Fruit fly (Drosophila melanogaster) whole organism, embryonic: ENCODE results near the gene SPR.

Experiments used
- ATbp ChIP-seq: fragments of 200-800 bp; sonication (Bioruptor generic); optimal IDR thresholded peaks from 2 replicates; lab custom pipeline; 2017; ENCODE audit warnings: missing biosample characterization, mild to moderate bottlenecking, missing genetic modification characterization, missing genetic modification reagents
- Aef1 ChIP-seq: fragments of 200-800 bp; sonication (Bioruptor generic); IDR thresholded peaks from 3 replicates; pipeline ENCODE4 v1.3.6; 2022; ENCODE audit warnings: missing biosample characterization, missing genetic modification characterization
- Atf6 ChIP-seq: fragments of 200-800 bp; sonication (Bioruptor generic); IDR thresholded peaks from 2 replicates; pipeline ENCODE4 v1.3.6; 2022; ENCODE audit warnings: missing biosample characterization, missing genetic modification characterization
- CG10431 ChIP-seq: fragments of 200-800 bp; sonication (Bioruptor generic); optimal IDR thresholded peaks from 3 replicates; lab custom pipeline; 2018; ENCODE audit warnings: missing biosample characterization, mild to moderate bottlenecking, missing genetic modification characterization
- CG11695 ChIP-seq: fragments of 200-800 bp; sonication (Bioruptor generic); IDR thresholded peaks from 3 replicates; pipeline ENCODE4 v1.3.6; 2022; ENCODE audit warnings: missing biosample characterization, missing genetic modification characterization
- CG14710 ChIP-seq: fragments of 200-800 bp; sonication (Bioruptor generic); optimal IDR thresholded peaks from 3 replicates; lab custom pipeline; 2019; ENCODE audit warnings: missing biosample characterization, mild to moderate bottlenecking, missing genetic modification characterization, moderate library complexity
- CG15269 ChIP-seq: fragments of 200-800 bp; sonication (Bioruptor generic); optimal IDR thresholded peaks from 2 replicates; lab custom pipeline; 2018; ENCODE audit warnings: missing biosample characterization, mild to moderate bottlenecking, missing genetic modification characterization, moderate library complexity
- CG15601 ChIP-seq: fragments of 200-800 bp; sonication (Bioruptor generic); optimal IDR thresholded peaks from 3 replicates; lab custom pipeline; 2019; ENCODE audit warnings: missing biosample characterization, mild to moderate bottlenecking, missing genetic modification characterization, moderate library complexity
- CG15696 ChIP-seq: fragments of 200-800 bp; sonication (Bioruptor generic); optimal IDR thresholded peaks from 2 replicates; lab custom pipeline; 2019; ENCODE audit warnings: missing biosample characterization, mild to moderate bottlenecking, missing genetic modification characterization, moderate library complexity
- CG1602 ChIP-seq: fragments of 200-800 bp; sonication (Bioruptor generic); optimal IDR thresholded peaks from 3 replicates; lab custom pipeline; 2016; ENCODE audit warnings: missing biosample characterization, missing genetic modification characterization
- CG1647 ChIP-seq: fragments of 200-800 bp; sonication (Bioruptor generic); optimal IDR thresholded peaks from 3 replicates; lab custom pipeline; 2016; ENCODE audit warnings: missing biosample characterization, missing genetic modification characterization
- CG1792 ChIP-seq: fragments of 200-800 bp; sonication (Bioruptor generic); optimal IDR thresholded peaks from 2 replicates; lab custom pipeline; 2016; ENCODE audit warnings: missing biosample characterization, missing genetic modification characterization
- CG18619 ChIP-seq: fragments of 200-800 bp; sonication (Bioruptor generic); optimal IDR thresholded peaks from 3 replicates; lab custom pipeline; 2017; ENCODE audit warnings: missing biosample characterization, mild to moderate bottlenecking, missing genetic modification characterization
- CG33557 ChIP-seq: fragments of 200-800 bp; sonication (Bioruptor generic); optimal IDR thresholded peaks from 2 replicates; lab custom pipeline; 2019; ENCODE audit warnings: missing biosample characterization, mild to moderate bottlenecking, missing genetic modification characterization, moderate library complexity
- CG3838 ChIP-seq: fragments of 200-800 bp; sonication (Bioruptor generic); optimal IDR thresholded peaks from 3 replicates; lab custom pipeline; 2016; ENCODE audit warnings: missing biosample characterization, missing genetic modification characterization
- CG3847 ChIP-seq: fragments of 200-800 bp; sonication (Bioruptor generic); IDR thresholded peaks from 2 replicates; pipeline ENCODE4 v1.3.6; 2022; ENCODE audit warnings: missing biosample characterization, missing genetic modification characterization
- CG6272 ChIP-seq: fragments of 200-800 bp; sonication (Bioruptor generic); IDR thresholded peaks from 2 replicates; pipeline ENCODE4 v1.3.6; 2022; ENCODE audit warnings: missing biosample characterization, missing genetic modification characterization
- CG9609 ChIP-seq: fragments of 200-800 bp; sonication (Bioruptor generic); optimal IDR thresholded peaks from 3 replicates; lab custom pipeline; 2016; ENCODE audit warnings: missing biosample characterization, missing genetic modification characterization
- Deaf1 ChIP-seq: fragments of 200-800 bp; optimal IDR thresholded peaks from 3 replicates; lab custom pipeline; 2019; ENCODE audit warnings: missing biosample characterization, mild to moderate bottlenecking, missing genetic modification characterization, moderate library complexity
- Dek ChIP-seq: fragments of 200-800 bp; sonication (Bioruptor generic); optimal IDR thresholded peaks from 3 replicates; lab custom pipeline; 2019; ENCODE audit warnings: missing biosample characterization, mild to moderate bottlenecking, missing genetic modification characterization, moderate library complexity
- Dll ChIP-seq: fragments of 200-800 bp; sonication (Bioruptor generic); IDR thresholded peaks from 4 replicates; pipeline ENCODE4 v1.3.6; 2022; ENCODE audit warnings: missing biosample characterization, missing genetic modification characterization; ENCODE audit not compliant: partially characterized antibody
- Elba2 ChIP-seq: fragments of 200-800 bp; sonication (Bioruptor generic); optimal IDR thresholded peaks from 3 replicates; lab custom pipeline; 2016; ENCODE audit warnings: missing biosample characterization, missing genetic modification characterization
- H15 ChIP-seq: fragments of 200-800 bp; sonication (Bioruptor generic); IDR thresholded peaks from 3 replicates; pipeline ENCODE4 v1.3.6; 2022; ENCODE audit warnings: missing biosample characterization, missing genetic modification characterization
- HLH54F ChIP-seq: fragments of 200-800 bp; sonication (Bioruptor generic); optimal IDR thresholded peaks from 3 replicates; lab custom pipeline; 2016; ENCODE audit warnings: missing biosample characterization, missing genetic modification characterization
- HLHmδ ChIP-seq: fragments of 200-800 bp; sonication (Bioruptor generic); optimal IDR thresholded peaks from 2 replicates; lab custom pipeline; 2018; ENCODE audit warnings: missing biosample characterization, mild to moderate bottlenecking, missing genetic modification characterization, moderate library complexity
- Nf-YA ChIP-seq: fragments of 200-800 bp; sonication (Bioruptor generic); IDR thresholded peaks from 2 replicates; pipeline ENCODE4 v1.3.6; 2022; ENCODE audit warnings: missing biosample characterization, missing genetic modification characterization
- Oli ChIP-seq: fragments of 200-800 bp; sonication (Bioruptor generic); optimal IDR thresholded peaks from 2 replicates; lab custom pipeline; 2018; ENCODE audit warnings: missing biosample characterization, mild to moderate bottlenecking, missing genetic modification characterization, moderate library complexity
- Sry-β ChIP-seq: fragments of 200-800 bp; sonication (Bioruptor generic); optimal IDR thresholded peaks from 2 replicates; lab custom pipeline; 2018; ENCODE audit warnings: missing biosample characterization, mild to moderate bottlenecking, missing genetic modification characterization, moderate library complexity
- Sry-δ ChIP-seq: fragments of 200-800 bp; sonication (Bioruptor generic); optimal IDR thresholded peaks from 2 replicates; lab custom pipeline; 2016; ENCODE audit warnings: missing biosample characterization, missing genetic modification characterization
- Xrp1 ChIP-seq: fragments of 200-800 bp; sonication (Bioruptor generic); IDR thresholded peaks from 2 replicates; pipeline ENCODE4 v1.3.6; 2022; ENCODE audit warnings: missing biosample characterization, missing genetic modification characterization
- ap ChIP-seq: fragments of 200-800 bp; sonication (Bioruptor generic); IDR thresholded peaks from 2 replicates; pipeline ENCODE4 v1.3.6; 2022; ENCODE audit warnings: missing biosample characterization, missing genetic modification characterization
- ato ChIP-seq: fragments of 200-800 bp; sonication (Bioruptor generic); IDR thresholded peaks from 2 replicates; pipeline ENCODE4 v1.3.6; 2022; ENCODE audit warnings: missing biosample characterization, missing genetic modification characterization; ENCODE audit not compliant: partially characterized antibody
- az2 ChIP-seq: fragments of 200-800 bp; sonication (Bioruptor generic); optimal IDR thresholded peaks from 3 replicates; lab custom pipeline; 2016; ENCODE audit warnings: missing biosample characterization, missing genetic modification characterization
- da ChIP-seq: fragments of 200-800 bp; sonication (Bioruptor generic); optimal IDR thresholded peaks from 2 replicates; lab custom pipeline; 2016; ENCODE audit warnings: missing biosample characterization, missing genetic modification characterization
- ems ChIP-seq: fragments of 200-800 bp; sonication (Bioruptor generic); optimal IDR thresholded peaks from 3 replicates; lab custom pipeline; 2016; ENCODE audit warnings: missing biosample characterization, missing genetic modification characterization
- gce ChIP-seq: fragments of 200-800 bp; sonication (Bioruptor generic); IDR thresholded peaks from 3 replicates; pipeline ENCODE4 v1.3.6; 2022; ENCODE audit warnings: missing biosample characterization, missing genetic modification characterization
- hb ChIP-seq: fragments of 200-800 bp; sonication (Bioruptor generic); IDR thresholded peaks from 3 replicates; pipeline ENCODE4 v1.3.6; 2022; ENCODE audit warnings: missing biosample characterization, missing genetic modification characterization; ENCODE audit not compliant: partially characterized antibody
- hbn ChIP-seq: fragments of 200-800 bp; sonication (Bioruptor generic); IDR thresholded peaks from 2 replicates; pipeline ENCODE4 v1.3.6; 2022; ENCODE audit warnings: missing biosample characterization, missing genetic modification characterization; ENCODE audit not compliant: partially characterized antibody
- lilli ChIP-seq: fragments of 200-800 bp; sonication (Bioruptor generic); optimal IDR thresholded peaks from 3 replicates; lab custom pipeline; 2016; ENCODE audit warnings: missing biosample characterization, missing genetic modification characterization
- luna ChIP-seq: fragments of 200-800 bp; sonication (Bioruptor generic); optimal IDR thresholded peaks from 2 replicates; lab custom pipeline; 2016; ENCODE audit warnings: missing biosample characterization, missing genetic modification characterization
- mirr ChIP-seq: fragments of 200-800 bp; sonication (Bioruptor generic); optimal IDR thresholded peaks from 3 replicates; lab custom pipeline; 2018; ENCODE audit warnings: missing biosample characterization, mild to moderate bottlenecking, missing genetic modification characterization
- nmo ChIP-seq: fragments of 200-800 bp; sonication (Bioruptor generic); optimal IDR thresholded peaks from 2 replicates; lab custom pipeline; 2018; ENCODE audit warnings: missing biosample characterization, mild to moderate bottlenecking, missing genetic modification characterization, moderate library complexity
- otp ChIP-seq: fragments of 200-800 bp; sonication (Bioruptor generic); IDR thresholded peaks from 3 replicates; pipeline ENCODE4, ENCODE4 v1.3.6; 2022; ENCODE audit warnings: missing biosample characterization, missing genetic modification characterization
- ro ChIP-seq: fragments of 200-800 bp; sonication (Bioruptor generic); IDR thresholded peaks from 2 replicates; pipeline ENCODE4 v1.3.6; 2022; ENCODE audit warnings: missing biosample characterization, missing genetic modification characterization
- seq ChIP-seq: fragments of 200-800 bp; sonication (Bioruptor generic); IDR thresholded peaks from 2 replicates; pipeline ENCODE4 v1.3.6; 2022; ENCODE audit warnings: missing biosample characterization, missing genetic modification characterization
- shn ChIP-seq: fragments of 200-800 bp; sonication (Bioruptor generic); optimal IDR thresholded peaks from 3 replicates; lab custom pipeline; 2016; ENCODE audit warnings: missing biosample characterization, missing genetic modification characterization
- sisA ChIP-seq: fragments of 200-800 bp; sonication (Bioruptor generic); IDR thresholded peaks from 2 replicates; pipeline ENCODE4 v1.3.6; 2022; ENCODE audit warnings: missing biosample characterization, missing genetic modification characterization
- tll ChIP-seq, 2 experiments: fragments of 200-800 bp in 1 of 2; fragments of >200 bp in 1 of 2; sonication (Bioruptor generic) in 1 of 2; optimal IDR thresholded peaks; 2 replicates each; lab custom pipeline; 2017 to 2019; ENCODE audit warnings: missing biosample characterization in 2 of 2, missing genetic modification characterization in 2 of 2, mild to moderate bottlenecking in 1 of 2, moderate library complexity in 1 of 2
- trem ChIP-seq: fragments of 200-800 bp; optimal IDR thresholded peaks from 3 replicates; lab custom pipeline; 2019; ENCODE audit warnings: missing biosample characterization, mild to moderate bottlenecking, missing genetic modification characterization, moderate library complexity

Gene SPR

DNA sequence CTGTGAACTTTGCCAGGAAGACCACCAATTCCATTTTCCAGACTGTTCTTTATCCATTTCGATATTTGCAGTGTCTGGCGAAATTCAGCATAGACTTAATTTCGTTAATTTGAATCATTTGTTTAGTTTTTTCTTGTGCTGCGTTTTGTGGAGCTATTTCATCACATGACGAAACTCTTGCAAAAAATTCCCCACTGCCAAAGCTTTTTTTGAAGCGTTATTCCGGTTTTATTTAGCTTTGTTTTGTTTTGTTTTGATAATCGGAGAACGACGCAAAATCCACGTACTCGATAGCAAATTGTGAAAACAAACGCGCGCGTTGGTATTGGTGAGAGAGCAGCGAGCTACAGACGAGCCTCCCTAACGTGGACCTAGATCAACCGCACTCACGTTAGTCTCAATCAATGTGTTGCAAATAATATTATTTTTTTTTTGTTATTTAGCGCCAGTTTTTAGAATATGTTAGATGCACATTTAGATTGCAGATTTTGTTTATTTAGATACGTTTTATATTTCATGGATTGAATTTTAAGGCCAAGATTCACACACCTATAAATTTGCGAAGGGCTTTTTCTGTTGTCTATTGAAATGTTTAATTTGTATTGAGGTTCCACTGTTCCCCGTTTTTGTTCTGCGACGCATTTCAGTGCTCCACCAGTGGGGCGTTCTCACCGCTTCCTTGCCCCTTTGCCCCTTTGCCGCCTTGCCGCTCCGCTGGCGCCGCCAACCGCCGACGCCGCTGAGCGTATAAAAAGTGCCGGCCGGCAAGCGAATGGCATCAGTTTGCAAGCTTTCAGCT is 16.5 kb upstream of the SPR start (continued):
- TF ChIP-seq Deaf1 = peak; percentile 50
- TF ChIP-seq Xrp1 (GFP tag; lab: Robert Waterston, UW) = peak; percentile 60; the same call in 1 of the 2 replicates
- TF ChIP-seq sisA (GFP tag; lab: Robert Waterston, UW) = peak; percentile 69
- no peak for TF ChIP-seq CG33557 (GFP tag; lab: Kevin White, UChicago)
- TF ChIP-seq gce = no peak
- TF ChIP-seq CG3847 (GFP tag; lab: Robert Waterston, UW) = peak; percentile 90
- TF ChIP-seq tll (GFP tag; optimal IDR thresholded peaks at IDR 0.05; lab: Kevin White, UChicago) = no peak
- peak; percentile 30; the same call in 1 of the 2 replicates for TF ChIP-seq Nf-YA
- TF ChIP-seq Sry-β (GFP tag; lab: Kevin White, UChicago) = no peak
- TF ChIP-seq CG9609 = peak; percentile 62
- peak; percentile 88 for TF ChIP-seq CG11695
- peak; percentile 7 for TF ChIP-seq CG3838 (GFP tag; lab: Kevin White, UChicago)
- TF ChIP-seq CG18619 (GFP tag; lab: Kevin White, UChicago) = peak; percentile 79
- TF ChIP-seq da = no peak
- peak; percentile 64 for TF ChIP-seq luna (GFP tag; lab: Kevin White, UChicago)
- peak; percentile 46 for TF ChIP-seq CG1792 (GFP tag; lab: Kevin White, UChicago)
- TF ChIP-seq Dek = peak; percentile 82
- peak; percentile 26 for TF ChIP-seq CG15696 (tag; lab: Kevin White, UChicago)
- peak; percentile 84 for TF ChIP-seq HLH54F
- peak; percentile 92 for TF ChIP-seq CG15269 (tag; lab: Kevin White, UChicago)
- TF ChIP-seq CG14710 (tag; lab: Kevin White, UChicago) = peak; percentile 0
- peak; percentile 69 for TF ChIP-seq shn (GFP tag; lab: Kevin White, UChicago)
- no peak for TF ChIP-seq ato (GFP tag; lab: Robert Waterston, UW)
- TF ChIP-seq hb (GFP tag; lab: Robert Waterston, UW) = no peak
- no peak for TF ChIP-seq Dll (GFP tag; lab: Robert Waterston, UW)
- TF ChIP-seq ATbp = peak; percentile 52
- TF ChIP-seq CG1647 (GFP tag; lab: Kevin White, UChicago) = peak; percentile 59
- TF ChIP-seq Aef1 (GFP tag; lab: Robert Waterston, UW) = peak; percentile 86
- peak; percentile 68 for TF ChIP-seq az2 (GFP tag; lab: Kevin White, UChicago)
- TF ChIP-seq ro (GFP tag; lab: Robert Waterston, UW) = no peak
- TF ChIP-seq CG10431 = no peak
- peak; percentile 89 for TF ChIP-seq lilli
- TF ChIP-seq Sry-δ (GFP tag; lab: Kevin White, UChicago) = peak; percentile 34
- peak; percentile 71 for TF ChIP-seq CG1602 (GFP tag; lab: Kevin White, UChicago)
- TF ChIP-seq Elba2 = no peak
- peak; percentile 83 for TF ChIP-seq seq
- TF ChIP-seq hbn (GFP tag; lab: Robert Waterston, UW) = no peak
- TF ChIP-seq trem (tag; lab: Kevin White, UChicago) = no peak
- no peak for TF ChIP-seq HLHmδ (GFP tag; lab: Kevin White, UChicago)
- TF ChIP-seq ems (GFP tag; lab: Kevin White, UChicago) = peak; percentile 78
- peak; percentile 58 for TF ChIP-seq mirr
- peak; percentile 84 for TF ChIP-seq Atf6 (GFP tag; lab: Robert Waterston, UW)
- peak; percentile 58 for TF ChIP-seq CG6272 (GFP tag; lab: Robert Waterston, UW)
- 0 out of 3 replicates have a peak, but pooled peaks have one; percentile 7 for TF ChIP-seq otp (GFP tag; lab: Robert Waterston, UW)
- TF ChIP-seq Oli (tag; lab: Kevin White, UChicago) = peak; percentile 83
- TF ChIP-seq nmo (GFP tag; lab: Kevin White, UChicago) = peak; percentile 79
- TF ChIP-seq ap (GFP tag; lab: Robert Waterston, UW) = no peak
- TF ChIP-seq CG15601 (tag; lab: Kevin White, UChicago) = no peak
- TF ChIP-seq H15 (GFP tag; lab: Robert Waterston, UW) = peak; percentile 65; the same call in 1 of the 3 replicates
